Worm (Caenorhabditis elegans) whole organism, young adult: ENCODE measurements around the gene lron-1.

Experiments
- B0261.1 ChIP-seq: sonication (generic microtip); optimal IDR thresholded peaks from 2 replicates; lab custom pipeline; 2016; ENCODE audit warnings: mild to moderate bottlenecking, missing genetic modification characterization, moderate library complexity, missing compliant biosample characterization
- B0336.3 ChIP-seq: fragments of 200-800 bp; sonication (Bioruptor generic); IDR thresholded peaks from 2 replicates; pipeline ENCODE4 v1.3.6; 2022; ENCODE audit warnings: missing genetic modification characterization, missing compliant biosample characterization
- C17E4.6 ChIP-seq: fragments of 200-800 bp; sonication (Bioruptor generic); IDR thresholded peaks from 2 replicates; pipeline ENCODE4 v1.3.6; 2022; ENCODE audit warnings: missing genetic modification reagents, missing genetic modification characterization, missing compliant biosample characterization
- F23B12.7 ChIP-seq: sonication (generic microtip); optimal IDR thresholded peaks from 2 replicates; lab custom pipeline; 2017; ENCODE audit warnings: missing genetic modification characterization, mild to moderate bottlenecking, missing compliant biosample characterization, antibody characterized with exemption, moderate library complexity; ENCODE audit not compliant: insufficient read depth
- F33H1.4 ChIP-seq: fragments of 200-800 bp; sonication (Bioruptor generic); IDR thresholded peaks from 2 replicates; pipeline ENCODE4 v1.3.6; 2022; ENCODE audit warnings: missing genetic modification reagents, missing genetic modification characterization, missing compliant biosample characterization
- F37B4.10 ChIP-seq: fragments of 200-800 bp; sonication (Bioruptor generic); IDR thresholded peaks from 2 replicates; pipeline ENCODE4 v1.3.6; 2022; ENCODE audit warnings: missing genetic modification characterization, missing compliant biosample characterization
- F49E8.2 ChIP-seq: sonication (generic microtip); optimal IDR thresholded peaks from 3 replicates; lab custom pipeline; 2017; ENCODE audit warnings: missing genetic modification characterization, mild to moderate bottlenecking, missing compliant biosample characterization, antibody characterized with exemption, moderate library complexity; ENCODE audit not compliant: insufficient read depth
- F57C9.4 ChIP-seq: sonication (generic microtip); optimal IDR thresholded peaks from 2 replicates; lab custom pipeline; 2017; ENCODE audit warnings: mild to moderate bottlenecking, missing genetic modification characterization, missing compliant biosample characterization
- K11D2.4 ChIP-seq: fragments of 200-800 bp; sonication (Bioruptor generic); IDR thresholded peaks from 2 replicates; pipeline ENCODE4 v1.3.6; 2022; ENCODE audit warnings: missing genetic modification reagents, missing genetic modification characterization, missing compliant biosample characterization
- T07F8.4 ChIP-seq: sonication (generic microtip); optimal IDR thresholded peaks from 2 replicates; lab custom pipeline; 2016; ENCODE audit warnings: mild to moderate bottlenecking, missing genetic modification characterization, moderate library complexity, missing compliant biosample characterization
- T26A5.8 ChIP-seq: sonication (generic microtip); optimal IDR thresholded peaks from 2 replicates; lab custom pipeline; 2016; ENCODE audit warnings: missing genetic modification characterization, missing compliant biosample characterization
- Y53F4B.3 ChIP-seq: fragments of 200-800 bp; sonication (Bioruptor generic); IDR thresholded peaks from 2 replicates; pipeline ENCODE4 v1.3.6; 2022; ENCODE audit warnings: missing genetic modification reagents, missing genetic modification characterization, missing compliant biosample characterization
- Y56A3A.18 ChIP-seq: fragments of 200-800 bp; sonication (Bioruptor generic); IDR thresholded peaks from 2 replicates; pipeline ENCODE4 v1.3.6; 2022; ENCODE audit warnings: missing genetic modification reagents, missing genetic modification characterization, missing compliant biosample characterization
- Y79H2A.3 ChIP-seq: fragments of 200-800 bp; sonication (Bioruptor generic); conservative IDR thresholded peaks from 2 replicates; pipeline ENCODE4 v1.3.6; 2022; ENCODE audit warnings: missing genetic modification reagents, missing genetic modification characterization, missing compliant biosample characterization
- ama-1 ChIP-seq, 3 experiments: fragments of 150-350 bp in 1 of 3; sonication (generic microtip) in 2 of 3; optimal IDR thresholded peaks; 2 replicates each; lab custom pipeline; 2014 to 2018; ENCODE audit warnings: missing biosample characterization in 2 of 3, missing genetic modification characterization in 2 of 3, missing genetic modification reagents in 2 of 3
- athp-1 ChIP-seq: sonication (generic microtip); optimal IDR thresholded peaks from 2 replicates; lab custom pipeline; 2017; ENCODE audit warnings: mild to moderate bottlenecking, missing genetic modification characterization, missing compliant biosample characterization
- bed-2 ChIP-seq: fragments of 200-800 bp; sonication (Bioruptor generic); IDR thresholded peaks from 2 replicates; pipeline ENCODE4 v1.3.6; 2022; ENCODE audit warnings: missing genetic modification reagents, missing genetic modification characterization, missing compliant biosample characterization
- cebp-1 ChIP-seq, 2 experiments: fragments of 200-800 bp in 1 of 2; sonication (Bioruptor generic) in 1 of 2; sonication (generic microtip) in 1 of 2; IDR thresholded peaks in 1 of 2; optimal IDR thresholded peaks in 1 of 2; 2 replicates each; pipeline versions ENCODE4 v1.3.6 to Lab custom; 2017 to 2022; ENCODE audit warnings: missing compliant biosample characterization in 2 of 2, missing genetic modification characterization in 2 of 2, mild to moderate bottlenecking in 1 of 2, missing genetic modification reagents in 1 of 2, moderate library complexity in 1 of 2
- ceh-100 ChIP-seq: fragments of 200-800 bp; sonication (Bioruptor generic); IDR thresholded peaks from 2 replicates; pipeline ENCODE4 v1.3.6; 2022; ENCODE audit warnings: missing genetic modification reagents, missing genetic modification characterization, missing compliant biosample characterization
- ceh-58 ChIP-seq: fragments of 200-800 bp; sonication (Bioruptor generic); IDR thresholded peaks from 2 replicates; pipeline ENCODE4 v1.3.6; 2022; ENCODE audit warnings: missing genetic modification characterization, missing compliant biosample characterization
- dpff-1 ChIP-seq: sonication (generic microtip); optimal IDR thresholded peaks from 2 replicates; lab custom pipeline; 2017; ENCODE audit warnings: mild to moderate bottlenecking, missing genetic modification characterization, missing compliant biosample characterization
- egl-18 ChIP-seq: fragments of 200-800 bp; sonication (Bioruptor generic); IDR thresholded peaks from 2 replicates; pipeline ENCODE4 v1.3.6; 2022; ENCODE audit warnings: missing genetic modification reagents, missing genetic modification characterization, missing compliant biosample characterization
- egrh-3 ChIP-seq: fragments of 200-800 bp; sonication (Bioruptor generic); IDR thresholded peaks from 2 replicates; pipeline ENCODE4 v1.3.6; 2022; ENCODE audit warnings: missing genetic modification reagents, missing genetic modification characterization, missing compliant biosample characterization
- ekl-4 ChIP-seq: fragments of 200-800 bp; sonication (Bioruptor generic); IDR thresholded peaks from 2 replicates; pipeline ENCODE4 v1.3.6; 2022; ENCODE audit warnings: missing genetic modification reagents, missing genetic modification characterization, missing compliant biosample characterization
- gei-17 ChIP-seq: fragments of 200-800 bp; sonication (Bioruptor generic); optimal IDR thresholded peaks from 2 replicates; lab custom pipeline; 2018; ENCODE audit warnings: mild to moderate bottlenecking, missing genetic modification characterization, missing compliant biosample characterization
- him-1 ChIP-seq: sonication (generic microtip); optimal IDR thresholded peaks from 2 replicates; lab custom pipeline; 2016; ENCODE audit warnings: missing genotype, missing genetic modification reagents, missing genetic modification characterization, missing compliant biosample characterization
- hlh-26 ChIP-seq: fragments of 200-800 bp; sonication (Bioruptor generic); conservative IDR thresholded peaks from 2 replicates; pipeline ENCODE4 v1.3.6; 2022; ENCODE audit warnings: missing genetic modification reagents, missing genetic modification characterization, missing compliant biosample characterization
- hmg-20 ChIP-seq: fragments of 200-800 bp; sonication (Bioruptor generic); IDR thresholded peaks from 2 replicates; pipeline ENCODE4 v1.3.6; 2022; ENCODE audit warnings: missing genetic modification reagents, missing genetic modification characterization, missing compliant biosample characterization
- let-607 ChIP-seq, 2 experiments: fragments of 200-800 bp in 1 of 2; sonication (Bioruptor generic) in 1 of 2; sonication (generic microtip) in 1 of 2; optimal IDR thresholded peaks; 2 replicates each; lab custom pipeline; 2016 to 2018; ENCODE audit warnings: mild to moderate bottlenecking in 2 of 2, missing compliant biosample characterization in 2 of 2, missing genetic modification characterization in 2 of 2, moderate library complexity in 2 of 2, missing genotype in 1 of 2
- lin-26 ChIP-seq: fragments of 200-800 bp; sonication (Bioruptor generic); IDR thresholded peaks from 2 replicates; pipeline ENCODE4 v1.3.6; 2022; ENCODE audit warnings: missing genetic modification reagents, missing genetic modification characterization, missing compliant biosample characterization
- lsl-1 ChIP-seq: fragments of 200-800 bp; sonication (Bioruptor generic); optimal IDR thresholded peaks from 2 replicates; lab custom pipeline; 2018; ENCODE audit warnings: mild to moderate bottlenecking, missing genetic modification characterization, moderate library complexity, missing compliant biosample characterization
- madf-3 ChIP-seq: fragments of 200-800 bp; sonication (Bioruptor generic); IDR thresholded peaks from 2 replicates; pipeline ENCODE4 v1.3.6; 2022; ENCODE audit warnings: missing genetic modification reagents, missing genetic modification characterization, missing compliant biosample characterization
- madf-6 ChIP-seq: fragments of 200-800 bp; sonication (Bioruptor generic); IDR thresholded peaks from 2 replicates; pipeline ENCODE4 v1.3.6; 2022; ENCODE audit warnings: missing genetic modification reagents, missing genetic modification characterization, missing compliant biosample characterization
- madf-8 ChIP-seq: fragments of 200-800 bp; sonication (Bioruptor generic); conservative IDR thresholded peaks from 2 replicates; pipeline ENCODE4 v1.3.6; 2022; ENCODE audit warnings: missing genetic modification reagents, missing genetic modification characterization, missing compliant biosample characterization
- mcd-1 ChIP-seq: fragments of 200-800 bp; sonication (Bioruptor generic); IDR thresholded peaks from 2 replicates; pipeline ENCODE4 v1.3.6; 2022; ENCODE audit warnings: missing genetic modification reagents, missing genetic modification characterization, missing compliant biosample characterization
- mel-28 ChIP-seq: sonication (generic microtip); optimal IDR thresholded peaks from 2 replicates; lab custom pipeline; 2016; ENCODE audit warnings: borderline replicate concordance, mild to moderate bottlenecking, missing genetic modification characterization, missing compliant biosample characterization
- nfyb-1 ChIP-seq: fragments of 200-800 bp; sonication (Bioruptor generic); IDR thresholded peaks from 2 replicates; pipeline ENCODE4 v1.3.6; 2022; ENCODE audit warnings: missing genetic modification reagents, missing genetic modification characterization, missing compliant biosample characterization
- nhr-120 ChIP-seq: fragments of 200-800 bp; sonication (Bioruptor generic); IDR thresholded peaks from 2 replicates; pipeline ENCODE4 v1.3.6; 2022; ENCODE audit warnings: missing genetic modification characterization, missing compliant biosample characterization
- repo-1 ChIP-seq: sonication (generic microtip); optimal IDR thresholded peaks from 2 replicates; lab custom pipeline; 2017; ENCODE audit warnings: mild to moderate bottlenecking, missing genetic modification characterization, missing compliant biosample characterization
- sea-2 ChIP-seq: fragments of 200-800 bp; sonication (Bioruptor generic); IDR thresholded peaks from 2 replicates; pipeline ENCODE4 v1.3.6; 2022; ENCODE audit warnings: missing genetic modification characterization, missing compliant biosample characterization
- snpc-3.4 ChIP-seq: sonication (generic microtip); optimal IDR thresholded peaks from 2 replicates; lab custom pipeline; 2017; ENCODE audit warnings: missing genetic modification characterization, mild to moderate bottlenecking, missing compliant biosample characterization, antibody characterized with exemption, moderate library complexity, missing genotype, missing genetic modification reagents
- snpc-4 ChIP-seq, 5 experiments: fragments of 150-350 bp in 1 of 5; sonication (generic microtip) in 4 of 5; optimal IDR thresholded peaks; 2 replicates each; lab custom pipeline; 2014 to 2018; ENCODE audit warnings: missing genetic modification characterization in 5 of 5, missing biosample characterization in 3 of 5, antibody characterized with exemption in 2 of 5, mild to moderate bottlenecking in 2 of 5, missing compliant biosample characterization in 2 of 5, missing genotype in 2 of 5, moderate library complexity in 2 of 5, missing genetic modification reagents in 1 of 5
- sptf-2 ChIP-seq: fragments of 200-800 bp; sonication (Bioruptor generic); optimal IDR thresholded peaks from 2 replicates; lab custom pipeline; 2018; ENCODE audit warnings: mild to moderate bottlenecking, missing genetic modification characterization, missing compliant biosample characterization
- ztf-6 ChIP-seq: fragments of 200-800 bp; sonication (Bioruptor generic); IDR thresholded peaks from 2 replicates; pipeline ENCODE4 v1.3.6; 2022; ENCODE audit warnings: missing genetic modification reagents, missing genetic modification characterization, missing compliant biosample characterization

lron-1 gene

ce11 chrX:14525325-14526305 is 46.9 kb upstream of the lron-1 start (continued):
- TF ChIP-seq Y53F4B.3 (GFP tag; lab: Robert Waterston, UW) (no peak), repo-1 (peak; percentile 100), F57C9.4 (tag; lab: Kevin White, UChicago) (peak; percentile 81), sea-2 (GFP tag; lab: Robert Waterston, UW) (peak; percentile 86), T26A5.8 (peak; percentile 27), ekl-4 (peak; percentile 94), ztf-6 (GFP tag; lab: Robert Waterston, UW) (peak; percentile 91), hmg-20 (GFP tag; lab: Robert Waterston, UW) (peak; percentile 97), Y79H2A.3 (GFP tag; lab: Robert Waterston, UW) (no peak), athp-1 (tag; lab: Kevin White, UChicago) (peak; percentile 57), bed-2 (GFP tag; lab: Robert Waterston, UW) (peak; percentile 89), gei-17 (GFP tag; lab: Kevin White, UChicago) (peak; percentile 98), nhr-120 (GFP tag; lab: Robert Waterston, UW) (peak; percentile 95), ceh-58 (no peak), lsl-1 (peak; percentile 18), nfyb-1 (GFP tag; lab: Robert Waterston, UW) (peak; percentile 99), F37B4.10 (GFP tag; lab: Robert Waterston, UW) (peak; percentile 97), F49E8.2 (tag; lab: Kevin White, UChicago) (no peak), ceh-100 (GFP tag; lab: Robert Waterston, UW) (peak; percentile 71; the same call in 1 of the 2 replicates), K11D2.4 (peak; percentile 100), sptf-2 (GFP tag; lab: Kevin White, UChicago) (peak; percentile 68), dpff-1 (tag; lab: Kevin White, UChicago) (peak; percentile 94), ama-1 (optimal IDR thresholded peaks at IDR 0.05; lab: Kevin White, UChicago) (no peak), ama-1 (GFP tag; optimal IDR thresholded peaks at IDR 0.05; lab: Kevin White, UChicago) (peak in 1 of 2 experiments; percentile 92), let-607 (tag; optimal IDR thresholded peaks at IDR 0.05; lab: Kevin White, UChicago) (peak; percentile 78 to 95), mcd-1 (GFP tag; lab: Robert Waterston, UW) (peak; percentile 92), snpc-4 (GFP tag; optimal IDR thresholded peaks at IDR 0.05; lab: Kevin White, UChicago) (peak; percentile 67), snpc-4 (tag; optimal IDR thresholded peaks at IDR 0.05; lab: Kevin White, UChicago) (peak; percentile 43 to 93 (median 89)), T07F8.4 (tag; lab: Kevin White, UChicago) (peak; percentile 95), Y56A3A.18 (GFP tag; lab: Robert Waterston, UW) (peak; percentile 100), mel-28 (tag; lab: Kevin White, UChicago) (peak; percentile 75), madf-3 (GFP tag; lab: Robert Waterston, UW) (peak; percentile 88), snpc-3.4 (tag; lab: Kevin White, UChicago) (no peak), madf-6 (GFP tag; lab: Robert Waterston, UW) (no peak), B0336.3 (GFP tag; lab: Robert Waterston, UW) (peak; percentile 100), cebp-1 (GFP tag; IDR thresholded peaks at IDR 0.05; lab: Robert Waterston, UW) (peak; percentile 82), cebp-1 (tag; optimal IDR thresholded peaks at IDR 0.05; lab: Kevin White, UChicago) (peak; percentile 98), hlh-26 (GFP tag; lab: Robert Waterston, UW) (no peak), C17E4.6 (peak; percentile 96), B0261.1 (tag; lab: Kevin White, UChicago) (peak; percentile 62), egl-18 (GFP tag; lab: Robert Waterston, UW) (peak; percentile 97), egrh-3 (no peak), lin-26 (GFP tag; lab: Robert Waterston, UW) (peak; percentile 85), him-1 (tag; lab: Kevin White, UChicago) (no peak), F23B12.7 (tag; lab: Kevin White, UChicago) (peak; percentile 98), F33H1.4 (GFP tag; lab: Robert Waterston, UW) (peak; percentile 32), madf-8 (no peak)
